Worm (Caenorhabditis elegans): ENCODE measurements around the gene C51E3.9.

The C51E3.9 gene

ce11 chrV:10168870-10169269 lies 23.1 kb downstream of the C51E3.9 start:
- TF ChIP-seq ref-1 (GFP tag; conservative IDR thresholded peaks at IDR 0.05) = no peak
- no peak for TF ChIP-seq tab-1 (GFP tag; IDR thresholded peaks at IDR 0.05)
- TF ChIP-seq klf-2 (GFP tag; conservative IDR thresholded peaks at IDR 0.05) = no peak
- TF ChIP-seq ztf-29 (GFP tag; IDR thresholded peaks at IDR 0.05) = no peak
- TF ChIP-seq ztf-23 (GFP tag; IDR thresholded peaks at IDR 0.05) = no peak

DNA sequence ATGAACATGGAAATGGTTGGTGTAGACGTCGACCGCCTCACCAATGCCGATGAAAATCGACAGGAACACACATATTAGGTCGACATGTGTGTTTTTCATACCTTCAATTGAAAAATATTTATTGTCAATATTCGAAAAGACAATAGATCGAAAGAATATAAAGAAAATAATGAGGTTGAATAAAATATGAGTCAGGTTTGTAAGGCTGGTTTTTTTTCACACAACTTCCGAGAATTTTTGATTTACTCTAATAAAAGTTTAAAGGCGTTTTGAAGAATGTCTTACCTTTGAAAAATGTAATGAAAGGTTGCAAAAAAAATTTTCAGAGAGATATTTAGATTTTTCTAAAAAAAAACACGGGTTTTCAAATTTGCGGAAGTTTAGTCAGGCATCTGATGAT lies 27.9 kb downstream of the C51E3.9 start, which contains the start of gene egl-3:
Gene egl-3 (minus strand): TSS at position 101 of the 400 bp plus-strand sequence.
- TF ChIP-seq ztf-23 (GFP tag; IDR thresholded peaks at IDR 0.05) = no peak
- TF ChIP-seq med-1 (GFP tag; optimal IDR thresholded peaks at IDR 0.05; ENCODE audit: insufficient read depth) = no peak
- TF ChIP-seq klf-2 (GFP tag; conservative IDR thresholded peaks at IDR 0.05) = no peak
- no peak for TF ChIP-seq cog-1 (tag; optimal IDR thresholded peaks at IDR 0.05)

DNA sequence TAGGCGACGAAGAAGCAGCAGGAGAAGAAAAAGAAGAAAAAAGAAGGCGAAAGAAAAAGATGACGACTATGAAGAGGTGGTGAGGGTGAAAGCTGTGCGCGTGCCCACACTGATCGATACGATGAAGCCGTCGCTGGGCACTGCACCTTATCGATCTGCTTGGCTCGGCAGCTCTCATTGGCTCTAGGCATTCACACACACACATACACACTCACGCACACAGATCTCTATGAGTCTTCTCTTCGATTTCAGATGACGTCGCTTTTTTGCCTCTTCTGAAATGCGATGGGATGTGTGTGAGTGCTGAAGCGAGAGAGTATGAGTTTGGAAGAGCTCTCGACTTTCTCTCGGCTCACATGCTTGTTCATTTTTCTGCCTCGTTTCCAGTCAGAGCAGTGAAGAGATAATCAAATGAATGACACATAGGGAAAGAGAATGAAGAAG lies 28.9 kb downstream of the C51E3.9 start:
- TF ChIP-seq T22C8.4 (GFP tag; IDR thresholded peaks at IDR 0.05) (peak; percentile 79), ztf-29 (GFP tag; IDR thresholded peaks at IDR 0.05) (no peak), ref-1 (GFP tag; conservative IDR thresholded peaks at IDR 0.05) (no peak)

ce11 chrV:10178166-10178565 lies 32.4 kb downstream of the C51E3.9 start:
- TF ChIP-seq cog-1 (tag; optimal IDR thresholded peaks at IDR 0.05) = peak; percentile 46
- TF ChIP-seq ref-1 (GFP tag; conservative IDR thresholded peaks at IDR 0.05) = no peak

DNA sequence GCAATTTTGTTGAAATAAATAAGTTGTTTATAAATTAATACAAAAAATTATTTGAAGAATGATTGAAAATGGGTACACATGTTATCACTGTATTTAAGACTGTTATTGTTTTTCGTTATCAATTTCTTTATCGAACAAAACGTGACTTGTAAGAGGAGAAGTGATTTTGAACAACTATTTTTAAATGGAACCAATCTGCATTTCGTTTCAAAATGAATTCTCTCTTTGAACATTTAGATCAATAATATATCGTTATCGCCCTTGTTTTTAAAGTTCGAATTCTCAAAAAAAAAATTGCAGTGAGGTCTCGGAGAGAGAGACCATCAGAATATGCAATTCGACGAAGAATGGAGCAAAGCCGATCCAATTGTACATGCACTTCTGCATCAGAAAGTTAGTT lies 33.5 kb downstream of the C51E3.9 start, which contains the start of gene cul-5:
Gene cul-5 (plus strand): TSS at position 301 of the 400 bp plus-strand sequence.
- TF ChIP-seq ref-1 (GFP tag; conservative IDR thresholded peaks at IDR 0.05) (no peak), med-1 (GFP tag; optimal IDR thresholded peaks at IDR 0.05; ENCODE audit: insufficient read depth) (no peak), klf-2 (GFP tag; conservative IDR thresholded peaks at IDR 0.05) (no peak), ztf-29 (GFP tag; IDR thresholded peaks at IDR 0.05) (no peak)

ce11 chrV:10182984-10183383 lies 37.2 kb downstream of the C51E3.9 start, which contains the start of gene ZK856.4:
TSS of gene ZK856.4 (plus strand) at chrV:10183284.
- no peak for TF ChIP-seq tab-1 (GFP tag; IDR thresholded peaks at IDR 0.05)
- TF ChIP-seq klf-2 (GFP tag; conservative IDR thresholded peaks at IDR 0.05) = no peak
- TF ChIP-seq med-1 (GFP tag; optimal IDR thresholded peaks at IDR 0.05; ENCODE audit: insufficient read depth) = no peak
- TF ChIP-seq ztf-23 (GFP tag; IDR thresholded peaks at IDR 0.05) = no peak
- TF ChIP-seq flt-1 (GFP tag; IDR thresholded peaks at IDR 0.05) = no peak
- TF ChIP-seq ztf-29 (GFP tag; IDR thresholded peaks at IDR 0.05) = no peak
- TF ChIP-seq ref-1 (GFP tag; conservative IDR thresholded peaks at IDR 0.05) = no peak

DNA sequence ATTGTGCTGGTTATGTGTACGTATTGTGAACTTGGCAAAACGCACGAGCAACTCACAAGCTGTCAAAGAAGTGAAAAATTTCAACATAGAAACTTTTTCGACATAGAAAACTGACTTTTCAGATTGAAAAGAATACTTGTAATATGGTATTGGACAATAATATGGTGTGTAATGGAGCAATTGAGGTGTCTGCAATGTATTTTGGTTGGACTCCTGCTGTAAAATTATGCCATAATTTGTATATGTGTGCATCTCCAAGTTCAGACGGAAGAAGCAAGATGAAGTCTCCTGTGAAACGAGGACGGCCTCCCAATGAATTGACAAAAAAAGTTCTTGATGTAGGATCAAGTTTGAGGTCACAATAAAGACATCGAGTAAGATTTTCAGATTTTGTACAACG lies 38.1 kb downstream of the C51E3.9 start:
- TF ChIP-seq ztf-29 (GFP tag; IDR thresholded peaks at IDR 0.05) (no peak), T22C8.4 (GFP tag; IDR thresholded peaks at IDR 0.05) (no peak), ztf-23 (GFP tag; IDR thresholded peaks at IDR 0.05) (no peak), ref-1 (GFP tag; conservative IDR thresholded peaks at IDR 0.05) (no peak)

- no peak for TF ChIP-seq tab-1 (GFP tag; IDR thresholded peaks at IDR 0.05)
- TF ChIP-seq flt-1 (GFP tag; IDR thresholded peaks at IDR 0.05) = no peak
- TF ChIP-seq med-1 (GFP tag; optimal IDR thresholded peaks at IDR 0.05; ENCODE audit: insufficient read depth) = no peak
- TF ChIP-seq klf-2 (GFP tag; conservative IDR thresholded peaks at IDR 0.05) = no peak
- no peak for TF ChIP-seq ztf-23 (GFP tag; IDR thresholded peaks at IDR 0.05)
- TF ChIP-seq T22C8.4 (GFP tag; IDR thresholded peaks at IDR 0.05) = no peak
- TF ChIP-seq cog-1 (tag; optimal IDR thresholded peaks at IDR 0.05) = no peak
- TF ChIP-seq ref-1 (GFP tag; conservative IDR thresholded peaks at IDR 0.05) = no peak
- no peak for TF ChIP-seq ztf-29 (GFP tag; IDR thresholded peaks at IDR 0.05)
Measured at ce11 chrV:10185719-10186118, 40.0 kb downstream of the C51E3.9 start, which contains the start of gene ZK856.18. TSS of gene ZK856.18 (minus strand) at chrV:10186007.

- TF ChIP-seq ztf-29 (GFP tag; IDR thresholded peaks at IDR 0.05) = no peak
- no peak for TF ChIP-seq T22C8.4 (GFP tag; IDR thresholded peaks at IDR 0.05)
- no peak for TF ChIP-seq ref-1 (GFP tag; conservative IDR thresholded peaks at IDR 0.05)
- no peak for TF ChIP-seq klf-2 (GFP tag; conservative IDR thresholded peaks at IDR 0.05)
- TF ChIP-seq med-1 (GFP tag; optimal IDR thresholded peaks at IDR 0.05; ENCODE audit: insufficient read depth) = no peak
- no peak for TF ChIP-seq ztf-23 (GFP tag; IDR thresholded peaks at IDR 0.05)
- no peak for TF ChIP-seq flt-1 (GFP tag; IDR thresholded peaks at IDR 0.05)
- TF ChIP-seq cog-1 (tag; optimal IDR thresholded peaks at IDR 0.05) = no peak
- TF ChIP-seq tab-1 (GFP tag; IDR thresholded peaks at IDR 0.05) = no peak
Measured at ce11 chrV:10190081-10190556, 44.4 kb downstream of the C51E3.9 start, which contains the start of gene ZK856.5. TSS of gene ZK856.5 (minus strand) at chrV:10190131.

ce11 chrV:10191242-10191641 lies 45.5 kb downstream of the C51E3.9 start:
- no peak for TF ChIP-seq ztf-29 (GFP tag; IDR thresholded peaks at IDR 0.05)
- TF ChIP-seq flt-1 (GFP tag; IDR thresholded peaks at IDR 0.05) = no peak
- TF ChIP-seq tab-1 (GFP tag; IDR thresholded peaks at IDR 0.05) = no peak
- no peak for TF ChIP-seq T22C8.4 (GFP tag; IDR thresholded peaks at IDR 0.05)
- TF ChIP-seq med-1 (GFP tag; optimal IDR thresholded peaks at IDR 0.05; ENCODE audit: insufficient read depth) = no peak
- TF ChIP-seq klf-2 (GFP tag; conservative IDR thresholded peaks at IDR 0.05) = no peak
- no peak for TF ChIP-seq ztf-23 (GFP tag; IDR thresholded peaks at IDR 0.05)
- TF ChIP-seq ref-1 (GFP tag; conservative IDR thresholded peaks at IDR 0.05) = no peak
- TF ChIP-seq cog-1 (tag; optimal IDR thresholded peaks at IDR 0.05) = no peak

- no peak for TF ChIP-seq cog-1 (tag; optimal IDR thresholded peaks at IDR 0.05)
- TF ChIP-seq med-1 (GFP tag; optimal IDR thresholded peaks at IDR 0.05; ENCODE audit: insufficient read depth) = no peak
- TF ChIP-seq flt-1 (GFP tag; IDR thresholded peaks at IDR 0.05) = no peak
- no peak for TF ChIP-seq tab-1 (GFP tag; IDR thresholded peaks at IDR 0.05)
- TF ChIP-seq ref-1 (GFP tag; conservative IDR thresholded peaks at IDR 0.05) = no peak
- no peak for TF ChIP-seq klf-2 (GFP tag; conservative IDR thresholded peaks at IDR 0.05)
- TF ChIP-seq T22C8.4 (GFP tag; IDR thresholded peaks at IDR 0.05) = no peak
Measured at ce11 chrV:10198386-10198785, 52.6 kb downstream of the C51E3.9 start, which contains the start of gene ZK856.6. TSS of gene ZK856.6 (plus strand) at chrV:10198686.

Measured in whole organism, midembryonic.